Fruit fly (Drosophila melanogaster) whole organism, larva: ENCODE results near the gene Faf2.
A peak's percentile ranks its signal among the peaks of the same experiment; 100 is the strongest.

Experiments used
- noc ChIP-seq: fragments of 200-800 bp; sonication (Bioruptor generic); optimal IDR thresholded peaks from 3 replicates; lab custom pipeline; 2019; ENCODE audit warnings: missing biosample characterization, mild to moderate bottlenecking, missing genetic modification characterization, moderate library complexity

Gene Faf2

dm6 chr2L:18708239-18708891 is at the start of gene Faf2, which contains the start of gene Grip71:
Gene Faf2, minus strand, starts transcription at chr2L:18708688.
Gene Grip71, plus strand, starts transcription at chr2L:18708846.
- peak; percentile 46 for TF ChIP-seq noc

- no peak for TF ChIP-seq noc
Measured at dm6 chr2L:18753242-18753641, 44.8 kb upstream of the Faf2 start.

dm6 chr2L:18752823-18753222 is 44.3 kb upstream of the Faf2 start:
- TF ChIP-seq noc: no peak

dm6 chr2L:18752038-18752437 is 43.5 kb upstream of the Faf2 start:
- no peak for TF ChIP-seq noc

dm6 chr2L:18751337-18751736 is 42.8 kb upstream of the Faf2 start:
- no peak for TF ChIP-seq noc

- no peak for TF ChIP-seq noc
Measured at dm6 chr2L:18746694-18747093, 38.2 kb upstream of the Faf2 start.

dm6 chr2L:18745454-18745853 is 37.0 kb upstream of the Faf2 start:
- TF ChIP-seq noc: no peak

- TF ChIP-seq noc: no peak
Measured at dm6 chr2L:18743896-18744295, 35.4 kb upstream of the Faf2 start.

dm6 chr2L:18742710-18743109 is 34.2 kb upstream of the Faf2 start:
- no peak for TF ChIP-seq noc

- TF ChIP-seq noc: no peak
Measured at dm6 chr2L:18740010-18740409, 31.5 kb upstream of the Faf2 start, which contains the start of the genes CG42752 and CG15167. Gene CG42752, minus strand, starts transcription at chr2L:18740110. Gene CG15167, plus strand, starts transcription at chr2L:18740358.

dm6 chr2L:18737239-18737638 is 28.8 kb upstream of the Faf2 start:
- no peak for TF ChIP-seq noc

dm6 chr2L:18735553-18736167 is 27.2 kb upstream of the Faf2 start:
- no peak for TF ChIP-seq noc

- TF ChIP-seq noc: no peak
Measured at dm6 chr2L:18732760-18733530, 24.5 kb upstream of the Faf2 start.

dm6 chr2L:18732291-18732690 is 23.8 kb upstream of the Faf2 start, which contains the start of gene CG10348:
Gene CG10348, minus strand, starts transcription at chr2L:18732524.
- TF ChIP-seq noc: no peak

- no peak for TF ChIP-seq noc
Measured at dm6 chr2L:18727986-18728385, 19.5 kb upstream of the Faf2 start.

- TF ChIP-seq noc: no peak
Measured at dm6 chr2L:18724842-18725241, 16.4 kb upstream of the Faf2 start.

- TF ChIP-seq noc: no peak
Measured at dm6 chr2L:18719583-18719982, 11.1 kb upstream of the Faf2 start.
